Fruit fly (Drosophila melanogaster) whole organism, adult: Measurements from ENCODE around the gene Miox.

Experiments used
- CG11617 ChIP-seq: fragments of 200-800 bp; sonication (Bioruptor generic); optimal IDR thresholded peaks from 2 replicates; lab custom pipeline; 2017; ENCODE audit warnings: mild to moderate bottlenecking, missing biosample characterization, missing genetic modification reagents, missing genetic modification characterization
- CG12768 ChIP-seq: fragments of 200-800 bp; sonication (Bioruptor generic); optimal IDR thresholded peaks from 2 replicates; lab custom pipeline; 2017; ENCODE audit warnings: missing biosample characterization, missing genetic modification characterization, mild to moderate bottlenecking, moderate library complexity, missing genetic modification reagents
- CG14711 ChIP-seq: fragments of 200-800 bp; sonication (Bioruptor generic); optimal IDR thresholded peaks from 2 replicates; lab custom pipeline; 2018; ENCODE audit warnings: missing biosample characterization, mild to moderate bottlenecking, missing genetic modification characterization, moderate library complexity
- CG1620 ChIP-seq: fragments of 200-800 bp; sonication (Bioruptor generic); optimal IDR thresholded peaks from 2 replicates; lab custom pipeline; 2016; ENCODE audit warnings: missing biosample characterization, missing genetic modification characterization
- CG33017 ChIP-seq: fragments of 200-800 bp; sonication (Bioruptor generic); optimal IDR thresholded peaks from 2 replicates; lab custom pipeline; 2018; ENCODE audit warnings: missing biosample characterization, mild to moderate bottlenecking, missing genetic modification characterization, moderate library complexity
- CG5204 ChIP-seq: fragments of 200-800 bp; sonication (Bioruptor generic); optimal IDR thresholded peaks from 2 replicates; lab custom pipeline; 2016; ENCODE audit warnings: missing biosample characterization, missing genetic modification characterization
- CG7045 ChIP-seq: fragments of 200-800 bp; sonication (Bioruptor generic); optimal IDR thresholded peaks from 2 replicates; lab custom pipeline; 2017; ENCODE audit warnings: missing biosample characterization, mild to moderate bottlenecking, missing genetic modification characterization
- CG7101 ChIP-seq: fragments of 200-800 bp; sonication (Bioruptor generic); optimal IDR thresholded peaks from 2 replicates; lab custom pipeline; 2018; ENCODE audit warnings: missing biosample characterization, mild to moderate bottlenecking, missing genetic modification characterization, moderate library complexity
- Clk ChIP-seq: fragments of 200-800 bp; sonication (Bioruptor generic); optimal IDR thresholded peaks from 2 replicates; lab custom pipeline; 2017; ENCODE audit warnings: missing biosample characterization, missing genetic modification characterization
- Crg-1 ChIP-seq: fragments of 200-800 bp; sonication (Bioruptor generic); optimal IDR thresholded peaks from 2 replicates; lab custom pipeline; 2016; ENCODE audit warnings: missing biosample characterization, missing genetic modification characterization
- Hr96 ChIP-seq: fragments of 200-800 bp; sonication (Bioruptor generic); optimal IDR thresholded peaks from 2 replicates; lab custom pipeline; 2016; ENCODE audit warnings: missing biosample characterization, missing genetic modification characterization
- Mnt ChIP-seq: fragments of 200-800 bp; sonication (Bioruptor generic); optimal IDR thresholded peaks from 2 replicates; lab custom pipeline; 2016; ENCODE audit warnings: missing biosample characterization, mild to moderate bottlenecking, missing genetic modification characterization
- bab1 ChIP-seq: fragments of 200-800 bp; sonication (Bioruptor generic); optimal IDR thresholded peaks from 3 replicates; lab custom pipeline; 2019; ENCODE audit warnings: missing biosample characterization, mild to moderate bottlenecking, missing genetic modification characterization, moderate library complexity
- cic ChIP-seq: fragments of 200-800 bp; sonication (Bioruptor generic); optimal IDR thresholded peaks from 2 replicates; lab custom pipeline; 2017; ENCODE audit warnings: missing biosample characterization, mild to moderate bottlenecking, missing genetic modification characterization, moderate library complexity
- cnc ChIP-seq, 2 experiments: fragments of >200 bp; optimal IDR thresholded peaks; 2 replicates each; lab custom pipeline; 2017
- kay ChIP-seq: fragments of 200-800 bp; sonication (Bioruptor generic); peaks from one replicate; lab custom pipeline; 2016; ENCODE audit warnings: missing biosample characterization, missing genetic modification characterization, borderline replicate concordance
- ovo ChIP-seq: fragments of 200-800 bp; sonication (Bioruptor generic); optimal IDR thresholded peaks from 2 replicates; lab custom pipeline; 2016; ENCODE audit warnings: missing biosample characterization, missing genetic modification characterization
- pad ChIP-seq: fragments of 200-800 bp; sonication (Bioruptor generic); optimal IDR thresholded peaks from 3 replicates; lab custom pipeline; 2017; ENCODE audit warnings: missing biosample characterization, missing genetic modification characterization, mild to moderate bottlenecking, moderate library complexity, missing genetic modification reagents
- tj ChIP-seq: fragments of 200-800 bp; sonication (Bioruptor generic); optimal IDR thresholded peaks from 3 replicates; lab custom pipeline; 2017; ENCODE audit warnings: missing biosample characterization, mild to moderate bottlenecking, missing genetic modification characterization, moderate library complexity
- toe ChIP-seq: fragments of 200-800 bp; sonication (Bioruptor generic); optimal IDR thresholded peaks from 2 replicates; lab custom pipeline; 2016; ENCODE audit warnings: missing biosample characterization, missing genetic modification characterization

Gene Miox

dm6 chr3L:12188518-12188917, 3.7 kb downstream of the Miox start, which contains the start of gene Est-6:
TSS of gene Est-6 (plus strand) at chr3L:12188818.
- TF ChIP-seq bab1 (no peak), tj (GFP tag; lab: Kevin White, UChicago) (no peak), kay (peak; percentile 14)

dm6 chr3L:12190433-12190832, 5.6 kb downstream of the Miox start, which contains the start of gene Est-P:
TSS of gene Est-P (plus strand) at chr3L:12190733.
- no peak for TF ChIP-seq tj (GFP tag; lab: Kevin White, UChicago)
- TF ChIP-seq CG33017 (tag; lab: Kevin White, UChicago): no peak
- TF ChIP-seq CG14711 (tag; lab: Kevin White, UChicago): no peak
- TF ChIP-seq Hr96: no peak
- no peak for TF ChIP-seq CG5204
- no peak for TF ChIP-seq CG11617 (GFP tag; lab: Kevin White, UChicago)
- TF ChIP-seq ovo (GFP tag; lab: Kevin White, UChicago): no peak
- no peak for TF ChIP-seq Crg-1
- TF ChIP-seq CG1620 (GFP tag; lab: Kevin White, UChicago): no peak
- no peak for TF ChIP-seq Clk (GFP tag; lab: Kevin White, UChicago)
- no peak for TF ChIP-seq toe
- TF ChIP-seq CG7045 (GFP tag; lab: Kevin White, UChicago): no peak
- TF ChIP-seq kay: no peak
- TF ChIP-seq Mnt (GFP tag; lab: Kevin White, UChicago): no peak
- no peak for TF ChIP-seq CG12768 (GFP tag; lab: Kevin White, UChicago)
- no peak for TF ChIP-seq pad (GFP tag; lab: Kevin White, UChicago)
- no peak for TF ChIP-seq CG7101 (tag; lab: Kevin White, UChicago)
- no peak for TF ChIP-seq cnc (optimal IDR thresholded peaks at IDR 0.05; lab: Kevin White, UChicago)

- peak; percentile 62 for TF ChIP-seq kay
- TF ChIP-seq bab1: peak; percentile 49
- TF ChIP-seq CG11617 (GFP tag; lab: Kevin White, UChicago): no peak
These were observed 8.7 kb downstream of the Miox start, which contains the start of gene thoc6 for dm6 chr3L:12193485-12193884. TSS of gene thoc6 (minus strand) at chr3L:12193688.

dm6 chr3L:12197491-12197890, 12.7 kb downstream of the Miox start, which contains the start of gene CG11529:
TSS of gene CG11529 (plus strand) at chr3L:12197791.
- TF ChIP-seq pad (GFP tag; lab: Kevin White, UChicago): no peak
- no peak for TF ChIP-seq CG11617 (GFP tag; lab: Kevin White, UChicago)
- TF ChIP-seq CG12768 (GFP tag; lab: Kevin White, UChicago): no peak
- no peak for TF ChIP-seq CG5204
- no peak for TF ChIP-seq Mnt (GFP tag; lab: Kevin White, UChicago)
- TF ChIP-seq Crg-1: no peak
- no peak for TF ChIP-seq Hr96
- TF ChIP-seq Clk (GFP tag; lab: Kevin White, UChicago): no peak
- TF ChIP-seq bab1: no peak
- TF ChIP-seq ovo (GFP tag; lab: Kevin White, UChicago): no peak
- no peak for TF ChIP-seq CG7045 (GFP tag; lab: Kevin White, UChicago)
- no peak for TF ChIP-seq CG1620 (GFP tag; lab: Kevin White, UChicago)
- TF ChIP-seq tj (GFP tag; lab: Kevin White, UChicago): no peak
- no peak for TF ChIP-seq toe
- no peak for TF ChIP-seq cnc (optimal IDR thresholded peaks at IDR 0.05; lab: Kevin White, UChicago)
- TF ChIP-seq CG33017 (tag; lab: Kevin White, UChicago): no peak
- TF ChIP-seq CG14711 (tag; lab: Kevin White, UChicago): no peak
- TF ChIP-seq cic (GFP tag; lab: Kevin White, UChicago): no peak
- TF ChIP-seq CG7101 (tag; lab: Kevin White, UChicago): no peak

dm6 chr3L:12202980-12203379, 18.2 kb downstream of the Miox start:
- TF ChIP-seq toe (no peak), kay (peak; percentile 45), CG12768 (GFP tag; lab: Kevin White, UChicago) (no peak), bab1 (no peak), CG14711 (tag; lab: Kevin White, UChicago) (no peak), CG33017 (tag; lab: Kevin White, UChicago) (no peak), CG7045 (GFP tag; lab: Kevin White, UChicago) (no peak), cnc (optimal IDR thresholded peaks at IDR 0.05; lab: Kevin White, UChicago) (no peak)

- TF ChIP-seq ovo (GFP tag; lab: Kevin White, UChicago): peak; percentile 90
- TF ChIP-seq Hr96: no peak
- TF ChIP-seq cnc (optimal IDR thresholded peaks at IDR 0.05; lab: Kevin White, UChicago): no peak
- no peak for TF ChIP-seq pad (GFP tag; lab: Kevin White, UChicago)
- TF ChIP-seq bab1: peak; percentile 38
- no peak for TF ChIP-seq CG11617 (GFP tag; lab: Kevin White, UChicago)
- peak; percentile 5 for TF ChIP-seq cic (GFP tag; lab: Kevin White, UChicago)
- no peak for TF ChIP-seq tj (GFP tag; lab: Kevin White, UChicago)
- TF ChIP-seq CG12768 (GFP tag; lab: Kevin White, UChicago): no peak
- no peak for TF ChIP-seq CG14711 (tag; lab: Kevin White, UChicago)
- no peak for TF ChIP-seq CG33017 (tag; lab: Kevin White, UChicago)
- TF ChIP-seq Mnt (GFP tag; lab: Kevin White, UChicago): peak; percentile 14
- TF ChIP-seq toe: no peak
- TF ChIP-seq CG5204: no peak
These were observed 19.0 kb downstream of the Miox start, which contains the start of gene Ak1 for dm6 chr3L:12203736-12204135. TSS of gene Ak1 (minus strand) at chr3L:12204082.

- no peak for TF ChIP-seq toe
These were observed 21.1 kb downstream of the Miox start, which contains the start of gene Tsen54 for dm6 chr3L:12205848-12206247. TSS of gene Tsen54 (minus strand) at chr3L:12206022.
